Worm (Caenorhabditis elegans) whole organism, late embryonic: ENCODE data around the gene mltn-9.
"Not testable (repeated sequence)": the region's sequence is repeated elsewhere in the genome, so short reads cannot be mapped to it uniquely, and the experiment has no call there.

Experiments
- eyg-1 ChIP-seq: sonication (generic microtip); optimal IDR thresholded peaks from 2 replicates; lab custom pipeline; 2016; ENCODE audit warnings: missing genotype, missing genetic modification characterization, missing compliant biosample characterization
- hlh-15 ChIP-seq: sonication (generic microtip); optimal IDR thresholded peaks from 2 replicates; lab custom pipeline; 2016; ENCODE audit warnings: missing genetic modification characterization, missing compliant biosample characterization

DNA sequence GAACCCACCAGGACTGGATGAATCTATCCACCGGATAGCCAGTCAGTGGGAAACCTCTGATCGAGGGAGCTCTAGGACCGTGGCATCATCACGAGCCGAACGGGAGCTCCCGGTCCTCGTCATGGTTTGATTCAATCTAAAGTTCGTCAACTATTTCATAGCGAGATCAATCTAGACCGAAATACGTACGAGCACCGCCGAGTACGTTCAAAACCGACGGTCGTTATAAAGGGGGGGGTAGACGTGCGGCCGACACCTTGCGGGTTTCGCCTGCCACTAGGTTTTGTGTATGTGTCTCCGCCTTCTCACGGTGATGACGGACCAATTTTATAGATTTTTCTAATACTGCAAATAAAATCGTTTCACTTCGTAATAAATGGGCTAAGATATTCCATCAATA lies 20.1 kb downstream of the mltn-9 start:
- not testable (repeated sequence) for TF ChIP-seq eyg-1 (tag; lab: Kevin White, UChicago); hlh-15
